Worm (Caenorhabditis elegans) whole organism, midembryonic: Measurements from ENCODE around the gene srw-43.

Experiments used
- T22C8.4 ChIP-seq: fragments of 200-800 bp; sonication (Bioruptor generic); IDR thresholded peaks from 2 replicates; pipeline ENCODE4 v1.3.6; 2022; ENCODE audit warnings: missing genetic modification characterization, missing compliant biosample characterization
- flt-1 ChIP-seq: fragments of 200-800 bp; sonication (Bioruptor generic); IDR thresholded peaks from 2 replicates; pipeline ENCODE4 v1.3.6; 2022; ENCODE audit warnings: missing genetic modification characterization, missing compliant biosample characterization
- klf-2 ChIP-seq: fragments of 200-800 bp; sonication (Bioruptor generic); conservative IDR thresholded peaks from 2 replicates; pipeline ENCODE4 v1.3.6; 2022; ENCODE audit warnings: missing genetic modification reagents, missing genetic modification characterization, missing compliant biosample characterization
- med-1 ChIP-seq: sonication (generic microtip); optimal IDR thresholded peaks from 2 replicates; lab custom pipeline; 2017; ENCODE audit warnings: missing genetic modification characterization, mild to moderate bottlenecking, missing compliant biosample characterization, antibody characterized with exemption, missing genetic modification reagents; ENCODE audit not compliant: insufficient read depth
- ref-1 ChIP-seq: fragments of 200-800 bp; sonication (Bioruptor generic); conservative IDR thresholded peaks from 2 replicates; pipeline ENCODE4 v1.3.6; 2022; ENCODE audit warnings: missing genetic modification reagents, missing genetic modification characterization, missing compliant biosample characterization
- tab-1 ChIP-seq: fragments of 200-800 bp; sonication (Bioruptor generic); IDR thresholded peaks from 2 replicates; pipeline ENCODE4 v1.3.6; 2022; ENCODE audit warnings: missing genetic modification characterization, missing compliant biosample characterization
- ztf-23 ChIP-seq: fragments of 200-800 bp; sonication (Bioruptor generic); IDR thresholded peaks from 2 replicates; pipeline ENCODE4 v1.3.6; 2022; ENCODE audit warnings: missing genetic modification reagents, missing genetic modification characterization, missing compliant biosample characterization
- ztf-29 ChIP-seq: fragments of 200-800 bp; sonication (Bioruptor generic); IDR thresholded peaks from 2 replicates; pipeline ENCODE4 v1.3.6; 2022; ENCODE audit warnings: missing genetic modification reagents, missing genetic modification characterization, missing compliant biosample characterization

DNA sequence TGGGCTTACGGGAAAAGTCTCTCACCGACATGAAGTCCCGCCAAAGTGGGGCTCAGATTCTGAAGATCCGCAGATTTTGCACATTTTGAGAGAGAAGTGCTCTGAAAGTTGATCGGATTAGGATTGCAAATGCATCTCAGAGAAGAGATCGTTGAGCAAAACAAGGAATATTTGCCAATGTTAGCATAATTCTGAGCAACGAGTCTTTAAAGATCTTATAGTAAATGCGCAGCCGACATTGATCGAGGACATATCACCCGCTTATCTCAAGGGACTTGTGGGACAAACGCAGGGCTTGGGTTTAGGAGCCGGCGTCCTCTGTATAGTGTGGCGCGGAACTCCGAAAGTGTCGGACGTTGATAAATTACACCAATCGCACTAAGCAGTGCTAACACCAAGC is 37.9 kb downstream of the srw-43 start, which contains the start of gene nhr-112:
- no peak for TF ChIP-seq med-1 (GFP tag; lab: Kevin White, UChicago)
- no peak for TF ChIP-seq T22C8.4
- TF ChIP-seq tab-1 (GFP tag; lab: Robert Waterston, UW) = no peak
- no peak for TF ChIP-seq flt-1 (GFP tag; lab: Robert Waterston, UW)
- no peak for TF ChIP-seq ref-1
- TF ChIP-seq klf-2 (GFP tag; lab: Robert Waterston, UW) = no peak
- no peak for TF ChIP-seq ztf-29 (GFP tag; lab: Robert Waterston, UW)
- no peak for TF ChIP-seq ztf-23 (GFP tag; lab: Robert Waterston, UW)
